Fruit fly (Drosophila melanogaster) whole organism, embryonic: ENCODE measurements around the gene PGRP-LF.
A peak's percentile ranks its signal among the peaks of the same experiment; 100 is the strongest.

Experiments
- ATbp ChIP-seq: fragments of 200-800 bp; sonication (Bioruptor generic); optimal IDR thresholded peaks from 2 replicates; lab custom pipeline; 2017; ENCODE audit warnings: missing biosample characterization, mild to moderate bottlenecking, missing genetic modification characterization, missing genetic modification reagents
- Aef1 ChIP-seq: fragments of 200-800 bp; sonication (Bioruptor generic); IDR thresholded peaks from 3 replicates; pipeline ENCODE4 v1.3.6; 2022; ENCODE audit warnings: missing biosample characterization, missing genetic modification characterization
- Blimp-1 ChIP-seq: fragments of 200-800 bp; sonication (Bioruptor generic); optimal IDR thresholded peaks from 3 replicates; lab custom pipeline; 2018; ENCODE audit warnings: missing biosample characterization, missing genetic modification characterization, mild to moderate bottlenecking, moderate library complexity, missing genetic modification reagents
- CG12155 ChIP-seq: fragments of 200-800 bp; sonication (Bioruptor generic); optimal IDR thresholded peaks from 3 replicates; lab custom pipeline; 2016; ENCODE audit warnings: missing biosample characterization, missing genetic modification characterization
- CG12299 ChIP-seq: fragments of 200-800 bp; sonication (Bioruptor generic); optimal IDR thresholded peaks from 2 replicates; lab custom pipeline; 2018; ENCODE audit warnings: missing biosample characterization, mild to moderate bottlenecking, missing genetic modification characterization
- CG13894 ChIP-seq: fragments of 200-800 bp; sonication (Bioruptor generic); optimal IDR thresholded peaks from 3 replicates; lab custom pipeline; 2018; ENCODE audit warnings: missing biosample characterization, mild to moderate bottlenecking, missing genetic modification characterization, moderate library complexity
- CG14050 ChIP-seq: fragments of 200-800 bp; sonication (Bioruptor generic); IDR thresholded peaks from 3 replicates; pipeline ENCODE4 v1.3.6; 2022; ENCODE audit warnings: missing biosample characterization, missing genetic modification characterization
- CG15011 ChIP-seq: fragments of 200-800 bp; sonication (Bioruptor generic); optimal IDR thresholded peaks from 3 replicates; lab custom pipeline; 2018; ENCODE audit warnings: missing biosample characterization, mild to moderate bottlenecking, missing genetic modification characterization
- CG1792 ChIP-seq: fragments of 200-800 bp; sonication (Bioruptor generic); optimal IDR thresholded peaks from 2 replicates; lab custom pipeline; 2016; ENCODE audit warnings: missing biosample characterization, missing genetic modification characterization
- CG2129 ChIP-seq: fragments of 200-800 bp; sonication (Bioruptor generic); IDR thresholded peaks from 2 replicates; pipeline ENCODE4 v1.3.6; 2022; ENCODE audit warnings: missing biosample characterization, missing genetic modification characterization; ENCODE audit not compliant: partially characterized antibody
- CG42726 ChIP-seq: fragments of 200-800 bp; sonication (Bioruptor generic); IDR thresholded peaks from 2 replicates; pipeline ENCODE4 v1.3.6; 2022; ENCODE audit warnings: missing biosample characterization, missing genetic modification characterization; ENCODE audit not compliant: partially characterized antibody
- CG43689 ChIP-seq: fragments of 200-800 bp; sonication (Bioruptor generic); IDR thresholded peaks from 2 replicates; pipeline ENCODE4 v1.3.6; 2022; ENCODE audit warnings: missing biosample characterization, missing genetic modification characterization
- CG6765 ChIP-seq: fragments of 200-800 bp; sonication (Bioruptor generic); optimal IDR thresholded peaks from 3 replicates; lab custom pipeline; 2017; ENCODE audit warnings: missing biosample characterization, mild to moderate bottlenecking, missing genetic modification characterization
- CG6791 ChIP-seq: fragments of 200-800 bp; sonication (Bioruptor generic); IDR thresholded peaks from 3 replicates; pipeline ENCODE4 v1.3.6; 2022; ENCODE audit warnings: missing biosample characterization, missing genetic modification characterization; ENCODE audit not compliant: partially characterized antibody
- CG7372 ChIP-seq: fragments of 200-800 bp; sonication (Bioruptor generic); IDR thresholded peaks from 2 replicates; pipeline ENCODE4 v1.3.6; 2022; ENCODE audit warnings: missing biosample characterization, missing genetic modification characterization
- CG8281 ChIP-seq: fragments of 200-800 bp; sonication (Bioruptor generic); optimal IDR thresholded peaks from 2 replicates; lab custom pipeline; 2018; ENCODE audit warnings: missing biosample characterization, mild to moderate bottlenecking, missing genetic modification characterization, moderate library complexity
- CG8388 ChIP-seq: fragments of 200-800 bp; sonication (Bioruptor generic); optimal IDR thresholded peaks from 2 replicates; lab custom pipeline; 2019; ENCODE audit warnings: missing biosample characterization, mild to moderate bottlenecking, missing genetic modification characterization, moderate library complexity
- Ets65A ChIP-seq: fragments of 200-800 bp; sonication (Bioruptor generic); peaks from one replicate; lab custom pipeline; 2016; ENCODE audit warnings: missing biosample characterization, missing genetic modification characterization
- Gsc ChIP-seq: fragments of 200-800 bp; sonication (Bioruptor generic); IDR thresholded peaks from 2 replicates; pipeline ENCODE4 v1.3.6; 2022; ENCODE audit warnings: missing biosample characterization, missing genetic modification characterization
- H2.0 ChIP-seq: fragments of 200-800 bp; sonication (Bioruptor generic); IDR thresholded peaks from 2 replicates; pipeline ENCODE4 v1.3.6; 2022; ENCODE audit warnings: missing biosample characterization, missing genetic modification characterization
- HLH54F ChIP-seq: fragments of 200-800 bp; sonication (Bioruptor generic); optimal IDR thresholded peaks from 3 replicates; lab custom pipeline; 2016; ENCODE audit warnings: missing biosample characterization, missing genetic modification characterization
- Hey ChIP-seq: fragments of 200-800 bp; sonication (Bioruptor generic); optimal IDR thresholded peaks from 3 replicates; lab custom pipeline; 2018; ENCODE audit warnings: missing biosample characterization, mild to moderate bottlenecking, missing genetic modification characterization
- Lim3 ChIP-seq: fragments of 200-800 bp; sonication (Bioruptor generic); IDR thresholded peaks from 2 replicates; pipeline ENCODE4 v1.3.6; 2022; ENCODE audit warnings: missing biosample characterization, missing genetic modification characterization
- Nf-YA ChIP-seq: fragments of 200-800 bp; sonication (Bioruptor generic); IDR thresholded peaks from 2 replicates; pipeline ENCODE4 v1.3.6; 2022; ENCODE audit warnings: missing biosample characterization, missing genetic modification characterization
- Optix ChIP-seq: fragments of 200-800 bp; sonication (Bioruptor generic); IDR thresholded peaks from 3 replicates; pipeline ENCODE4 v1.3.6; 2022; ENCODE audit warnings: missing biosample characterization, missing genetic modification characterization
- Ptx1 ChIP-seq: fragments of 200-800 bp; sonication (Bioruptor generic); IDR thresholded peaks from 2 replicates; pipeline ENCODE4 v1.3.6; 2022; ENCODE audit warnings: missing biosample characterization, missing genetic modification characterization
- Rx ChIP-seq: fragments of 200-800 bp; sonication (Bioruptor generic); IDR thresholded peaks from 2 replicates; pipeline ENCODE4 v1.3.6; 2022; ENCODE audit warnings: missing biosample characterization, missing genetic modification characterization
- TFAM ChIP-seq: fragments of 200-800 bp; sonication (Bioruptor generic); optimal IDR thresholded peaks from 2 replicates; lab custom pipeline; 2017; ENCODE audit warnings: missing biosample characterization, missing genetic modification characterization, inconsistent platforms
- YL-1 ChIP-seq: fragments of 200-800 bp; sonication (Bioruptor generic); optimal IDR thresholded peaks from 3 replicates; lab custom pipeline; 2017; ENCODE audit warnings: missing biosample characterization, mild to moderate bottlenecking, missing genetic modification characterization
- amos ChIP-seq: fragments of 200-800 bp; sonication (Bioruptor generic); IDR thresholded peaks from 2 replicates; pipeline ENCODE4 v1.3.6; 2022; ENCODE audit warnings: missing biosample characterization, missing genetic modification characterization; ENCODE audit not compliant: partially characterized antibody
- corto ChIP-seq: fragments of 200-800 bp; sonication (Bioruptor generic); optimal IDR thresholded peaks from 2 replicates; lab custom pipeline; 2016; ENCODE audit warnings: missing biosample characterization, mild to moderate bottlenecking, missing genetic modification characterization, moderate library complexity
- gfzf ChIP-seq: fragments of 200-800 bp; sonication (Bioruptor generic); optimal IDR thresholded peaks from 2 replicates; lab custom pipeline; 2016; ENCODE audit warnings: missing biosample characterization, mild to moderate bottlenecking, missing genetic modification characterization, moderate library complexity
- her ChIP-seq: fragments of 200-800 bp; sonication (Bioruptor generic); optimal IDR thresholded peaks from 2 replicates; lab custom pipeline; 2016; ENCODE audit warnings: missing biosample characterization, missing genetic modification characterization
- insv ChIP-seq, 2 experiments: fragments of 200-800 bp; sonication (Bioruptor generic); optimal IDR thresholded peaks; 3 replicates each; lab custom pipeline; 2016 to 2018; ENCODE audit warnings: missing biosample characterization in 2 of 2, missing genetic modification characterization in 2 of 2
- jigr1 ChIP-seq: fragments of 200-800 bp; sonication (Bioruptor generic); IDR thresholded peaks from 3 replicates; pipeline ENCODE4 v1.3.6; 2022; ENCODE audit warnings: missing biosample characterization, missing genetic modification characterization
- jing ChIP-seq: fragments of 200-800 bp; sonication (Bioruptor generic); optimal IDR thresholded peaks from 2 replicates; lab custom pipeline; 2018; ENCODE audit warnings: missing biosample characterization, mild to moderate bottlenecking, missing genetic modification characterization
- kah ChIP-seq: fragments of 200-800 bp; sonication (Bioruptor generic); optimal IDR thresholded peaks from 2 replicates; lab custom pipeline; 2018; ENCODE audit warnings: missing biosample characterization, mild to moderate bottlenecking, missing genetic modification characterization
- klu ChIP-seq: fragments of 200-800 bp; sonication (Bioruptor generic); IDR thresholded peaks from 2 replicates; pipeline ENCODE4 v1.3.6; 2022; ENCODE audit warnings: missing biosample characterization, missing genetic modification characterization
- knrl ChIP-seq: fragments of 200-800 bp; sonication (Bioruptor generic); IDR thresholded peaks from 3 replicates; pipeline ENCODE4 v1.3.6; 2022; ENCODE audit warnings: missing biosample characterization, missing genetic modification characterization; ENCODE audit not compliant: partially characterized antibody
- lab ChIP-seq: fragments of 200-800 bp; sonication (Bioruptor generic); optimal IDR thresholded peaks from 3 replicates; lab custom pipeline; 2017; ENCODE audit warnings: missing biosample characterization, missing genetic modification characterization, mild to moderate bottlenecking, moderate library complexity, missing genetic modification reagents
- lola ChIP-seq, 3 experiments: fragments of >200 bp in 2 of 3; fragments of 200-800 bp in 1 of 3; sonication (Bioruptor generic) in 1 of 3; optimal IDR thresholded peaks; 2 replicates each; lab custom pipeline; 2017 to 2019; ENCODE audit warnings: missing biosample characterization in 3 of 3, missing genetic modification characterization in 3 of 3, mild to moderate bottlenecking in 1 of 3, moderate library complexity in 1 of 3
- nerfin-2 ChIP-seq: fragments of 200-800 bp; sonication (Bioruptor generic); IDR thresholded peaks from 2 replicates; pipeline ENCODE4 v1.3.6; 2022; ENCODE audit warnings: missing biosample characterization, missing genetic modification characterization; ENCODE audit not compliant: partially characterized antibody
- otp ChIP-seq: fragments of 200-800 bp; sonication (Bioruptor generic); IDR thresholded peaks from 3 replicates; pipeline ENCODE4, ENCODE4 v1.3.6; 2022; ENCODE audit warnings: missing biosample characterization, missing genetic modification characterization
- pros ChIP-seq: fragments of 200-800 bp; sonication (Bioruptor generic); optimal IDR thresholded peaks from 3 replicates; lab custom pipeline; 2019; ENCODE audit warnings: missing biosample characterization, mild to moderate bottlenecking, missing genetic modification characterization, moderate library complexity
- schlank ChIP-seq: fragments of 200-800 bp; sonication (Bioruptor generic); optimal IDR thresholded peaks from 2 replicates; lab custom pipeline; 2018; ENCODE audit warnings: missing biosample characterization, mild to moderate bottlenecking, missing genetic modification characterization
- stc ChIP-seq: fragments of 200-800 bp; sonication (Bioruptor generic); IDR thresholded peaks from 2 replicates; pipeline ENCODE4 v1.3.6; 2022; ENCODE audit warnings: missing biosample characterization, missing genetic modification characterization
- zfh2 ChIP-seq: fragments of 200-800 bp; sonication (Bioruptor generic); optimal IDR thresholded peaks from 2 replicates; lab custom pipeline; 2016; ENCODE audit warnings: missing biosample characterization, missing genetic modification characterization

The PGRP-LF gene

DNA sequence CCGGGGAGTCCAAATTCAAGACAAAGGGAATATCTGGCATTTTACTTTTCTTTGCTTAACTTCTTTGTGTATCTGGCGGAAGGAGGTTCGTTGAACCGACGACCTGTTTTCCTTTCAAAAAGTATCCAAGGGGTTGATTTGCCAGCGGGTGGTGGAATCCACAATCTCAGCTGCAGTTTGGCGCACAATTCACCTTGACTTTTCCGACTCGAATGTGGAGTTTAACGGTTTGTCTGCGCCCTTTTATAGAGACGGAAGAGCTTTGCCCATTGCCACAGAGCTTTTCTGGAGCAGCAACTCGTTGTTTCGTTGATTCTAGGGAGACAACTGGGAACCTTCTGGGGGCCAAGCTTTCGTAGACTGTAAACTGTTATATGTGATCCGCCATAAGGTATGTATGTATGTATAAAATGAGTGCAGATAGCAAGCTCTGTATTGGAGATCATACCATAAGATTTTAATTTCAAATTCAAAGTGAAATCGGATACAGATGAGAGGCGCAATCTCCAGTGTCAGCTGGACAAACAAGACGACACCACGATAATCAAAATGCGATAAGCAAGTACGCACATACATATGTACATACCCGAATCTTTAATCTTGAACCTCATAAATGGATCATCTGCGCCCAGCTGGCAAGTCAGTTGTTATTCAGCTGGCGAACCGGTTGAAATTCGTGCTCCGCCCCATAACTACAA lies 23.0 kb downstream of the PGRP-LF start, which contains the start of the genes Hsp67Bc, CG4456 and Hsp22 (continued):
- TF ChIP-seq H2.0 (GFP tag; lab: Robert Waterston, UW) (no peak), CG1792 (GFP tag; lab: Kevin White, UChicago) (peak; percentile 1), jigr1 (GFP tag; lab: Robert Waterston, UW) (no peak), her (GFP tag; lab: Kevin White, UChicago) (no peak), TFAM (GFP tag; lab: Kevin White, UChicago) (no peak), amos (GFP tag; lab: Robert Waterston, UW) (no peak; the same call in 1 of the 2 replicates), kah (GFP tag; lab: Kevin White, UChicago) (no peak), CG13894 (tag; lab: Kevin White, UChicago) (peak; percentile 39), Aef1 (no peak), CG6791 (no peak), otp (GFP tag; lab: Robert Waterston, UW) (no peak), insv (GFP tag; optimal IDR thresholded peaks at IDR 0.05; lab: Kevin White, UChicago) (no peak), nerfin-2 (GFP tag; lab: Robert Waterston, UW) (no peak), Hey (tag; lab: Kevin White, UChicago) (no peak), ATbp (GFP tag; lab: Kevin White, UChicago) (peak; percentile 9), jing (no peak), CG15011 (GFP tag; lab: Kevin White, UChicago) (peak; percentile 13), Ets65A (GFP tag; lab: Kevin White, UChicago) (no peak), corto (no peak), schlank (tag; lab: Kevin White, UChicago) (no peak), Gsc (GFP tag; lab: Robert Waterston, UW) (no peak), Ptx1 (GFP tag; lab: Robert Waterston, UW) (no peak), CG12155 (GFP tag; lab: Kevin White, UChicago) (peak; percentile 32), CG8281 (tag; lab: Kevin White, UChicago) (no peak)
- TF ChIP-seq, all 482 proteins: peak for 46

DNA sequence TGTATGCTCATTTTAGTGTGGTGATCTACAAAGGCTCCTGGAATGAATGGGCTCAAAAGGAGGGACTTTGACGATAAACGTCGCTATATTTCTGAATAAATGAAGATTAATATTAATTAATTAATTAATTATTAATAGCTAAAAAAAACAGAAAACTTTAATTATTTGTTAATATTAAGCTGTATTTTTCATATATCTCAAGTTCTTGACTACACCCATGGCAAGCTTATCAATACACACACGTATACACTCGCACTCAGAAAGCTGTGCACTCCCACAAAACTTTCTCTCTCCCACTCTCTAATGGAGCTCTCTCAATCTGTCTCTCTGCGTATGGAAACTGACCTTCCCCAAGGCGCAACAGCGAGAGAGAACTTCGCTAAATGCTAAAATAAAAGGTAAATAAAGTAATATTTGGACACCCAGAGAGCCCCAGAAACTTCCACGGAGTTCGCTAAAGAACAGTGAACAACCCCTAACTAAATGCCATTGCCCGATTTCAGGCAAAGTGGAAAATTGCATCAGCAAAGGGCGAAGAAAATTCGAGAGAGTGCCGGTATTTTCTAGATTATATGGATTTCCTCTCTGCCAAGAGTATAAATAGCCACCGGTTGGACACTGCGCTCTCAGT lies 24.1 kb downstream of the PGRP-LF start:
- 0 out of 2 replicates have a peak, but pooled peaks have one; percentile 7 for TF ChIP-seq Rx (GFP tag; lab: Robert Waterston, UW)
- TF ChIP-seq Optix (GFP tag; lab: Robert Waterston, UW), result peak; percentile 56; the same call in 1 of the 3 replicates
- TF ChIP-seq zfh2, result no peak
- TF ChIP-seq TFAM (GFP tag; lab: Kevin White, UChicago), result no peak
- TF ChIP-seq knrl, result no peak
- TF ChIP-seq Nf-YA (GFP tag; lab: Robert Waterston, UW), result peak; percentile 28; the same call in 1 of the 2 replicates
- no peak for TF ChIP-seq HLH54F (GFP tag; lab: Kevin White, UChicago)
- TF ChIP-seq CG42726 (GFP tag; lab: Robert Waterston, UW), result no peak
- TF ChIP-seq CG12299 (tag; lab: Kevin White, UChicago), result peak; percentile 12
- TF ChIP-seq YL-1, result no peak
- no peak for TF ChIP-seq gfzf (GFP tag; lab: Kevin White, UChicago)
- TF ChIP-seq Lim3 (GFP tag; lab: Robert Waterston, UW), result no peak
- TF ChIP-seq stc (GFP tag; lab: Robert Waterston, UW), result peak; percentile 79
- no peak for TF ChIP-seq CG43689 (GFP tag; lab: Robert Waterston, UW)
- peak; percentile 11; the same call in 1 of the 3 replicates for TF ChIP-seq otp (GFP tag; lab: Robert Waterston, UW)
- TF ChIP-seq CG6765 (GFP tag; lab: Kevin White, UChicago), result peak; percentile 54
- TF ChIP-seq Blimp-1 (GFP tag; lab: Kevin White, UChicago), result peak; percentile 78
- TF ChIP-seq CG14050 (GFP tag; lab: Robert Waterston, UW), result peak; percentile 59
- TF ChIP-seq CG8388 (GFP tag; lab: Kevin White, UChicago), result peak; percentile 67
- TF ChIP-seq lola (GFP tag; optimal IDR thresholded peaks at IDR 0.05; lab: Kevin White, UChicago), result peak in 1 of 3 experiments; percentile 63
- no peak for TF ChIP-seq klu (GFP tag; lab: Robert Waterston, UW)
- TF ChIP-seq CG7372, result peak; percentile 28; the same call in 1 of the 2 replicates
- TF ChIP-seq lab (GFP tag; lab: Kevin White, UChicago), result peak; percentile 88
- no peak for TF ChIP-seq pros
- peak; percentile 23; the same call in 1 of the 2 replicates for TF ChIP-seq CG2129 (GFP tag; lab: Robert Waterston, UW)
